Fruit fly (Drosophila melanogaster) whole organism, embryonic: ENCODE results near the gene CG31875.
A peak's percentile ranks its signal among the peaks of the same experiment; 100 is the strongest.

Source experiments
- Blimp-1 ChIP-seq: fragments of 200-800 bp; sonication (Bioruptor generic); optimal IDR thresholded peaks from 3 replicates; lab custom pipeline; 2018; ENCODE audit warnings: missing biosample characterization, missing genetic modification characterization, mild to moderate bottlenecking, moderate library complexity, missing genetic modification reagents
- CG10979 ChIP-seq: fragments of 200-800 bp; sonication (Bioruptor generic); optimal IDR thresholded peaks from 2 replicates; lab custom pipeline; 2018; ENCODE audit warnings: missing biosample characterization, mild to moderate bottlenecking, missing genetic modification characterization, moderate library complexity
- CG12104 ChIP-seq: fragments of 200-800 bp; sonication (Bioruptor generic); optimal IDR thresholded peaks from 3 replicates; lab custom pipeline; 2016; ENCODE audit warnings: missing biosample characterization, missing genetic modification characterization
- CG13123 ChIP-seq: fragments of 200-800 bp; sonication (Bioruptor generic); optimal IDR thresholded peaks from 2 replicates; lab custom pipeline; 2016; ENCODE audit warnings: missing biosample characterization, missing genetic modification characterization
- CG13296 ChIP-seq: fragments of 200-800 bp; sonication (Bioruptor generic); optimal IDR thresholded peaks from 3 replicates; lab custom pipeline; 2018; ENCODE audit warnings: missing biosample characterization, mild to moderate bottlenecking, missing genetic modification characterization
- CG13624 ChIP-seq: fragments of 200-800 bp; sonication (Bioruptor generic); optimal IDR thresholded peaks from 2 replicates; lab custom pipeline; 2016; ENCODE audit warnings: missing biosample characterization, missing genetic modification characterization
- CG14860 ChIP-seq: fragments of 200-800 bp; sonication (Bioruptor generic); IDR thresholded peaks from 3 replicates; pipeline ENCODE4 v1.3.6; 2022; ENCODE audit warnings: missing biosample characterization, missing genetic modification characterization; ENCODE audit not compliant: partially characterized antibody
- CG16863 ChIP-seq: fragments of 200-800 bp; sonication (Bioruptor generic); optimal IDR thresholded peaks from 3 replicates; lab custom pipeline; 2016; ENCODE audit warnings: missing biosample characterization, missing genetic modification characterization
- CG17328 ChIP-seq: fragments of 200-800 bp; sonication (Bioruptor generic); IDR thresholded peaks from 2 replicates; pipeline ENCODE4 v1.3.6; 2022; ENCODE audit warnings: missing biosample characterization, missing genetic modification characterization
- CG18619 ChIP-seq: fragments of 200-800 bp; sonication (Bioruptor generic); optimal IDR thresholded peaks from 3 replicates; lab custom pipeline; 2017; ENCODE audit warnings: missing biosample characterization, mild to moderate bottlenecking, missing genetic modification characterization
- CG2116 ChIP-seq: fragments of 200-800 bp; sonication (Bioruptor generic); optimal IDR thresholded peaks from 3 replicates; lab custom pipeline; 2018; ENCODE audit warnings: missing biosample characterization, mild to moderate bottlenecking, missing genetic modification characterization
- CG30020 ChIP-seq: fragments of 200-800 bp; optimal IDR thresholded peaks from 2 replicates; lab custom pipeline; 2019; ENCODE audit warnings: missing biosample characterization, mild to moderate bottlenecking, missing genetic modification characterization, moderate library complexity
- CG31388 ChIP-seq: fragments of 200-800 bp; sonication (Bioruptor generic); optimal IDR thresholded peaks from 2 replicates; lab custom pipeline; 2016; ENCODE audit warnings: missing biosample characterization, missing genetic modification characterization
- CG4617 ChIP-seq: fragments of 200-800 bp; sonication (Bioruptor generic); optimal IDR thresholded peaks from 3 replicates; lab custom pipeline; 2016; ENCODE audit warnings: missing biosample characterization, missing genetic modification characterization, borderline replicate concordance
- CG6683 ChIP-seq: fragments of 200-800 bp; sonication (Bioruptor generic); optimal IDR thresholded peaks from 2 replicates; lab custom pipeline; 2017; ENCODE audit warnings: missing biosample characterization, mild to moderate bottlenecking, missing genetic modification characterization, missing genetic modification reagents
- Deaf1 ChIP-seq: fragments of 200-800 bp; optimal IDR thresholded peaks from 3 replicates; lab custom pipeline; 2019; ENCODE audit warnings: missing biosample characterization, mild to moderate bottlenecking, missing genetic modification characterization, moderate library complexity
- Dek ChIP-seq: fragments of 200-800 bp; sonication (Bioruptor generic); optimal IDR thresholded peaks from 3 replicates; lab custom pipeline; 2019; ENCODE audit warnings: missing biosample characterization, mild to moderate bottlenecking, missing genetic modification characterization, moderate library complexity
- Doc3 ChIP-seq: fragments of 200-800 bp; sonication (Bioruptor generic); IDR thresholded peaks from 3 replicates; pipeline ENCODE4 v1.3.6; 2022; ENCODE audit warnings: missing biosample characterization, missing genetic modification characterization; ENCODE audit not compliant: partially characterized antibody
- E2f2 ChIP-seq: fragments of 200-800 bp; sonication (Bioruptor generic); IDR thresholded peaks from 2 replicates; pipeline ENCODE4 v1.3.6; 2022; ENCODE audit warnings: missing biosample characterization, missing genetic modification characterization
- Elba2 ChIP-seq: fragments of 200-800 bp; sonication (Bioruptor generic); optimal IDR thresholded peaks from 3 replicates; lab custom pipeline; 2016; ENCODE audit warnings: missing biosample characterization, missing genetic modification characterization
- Ets65A ChIP-seq: fragments of 200-800 bp; sonication (Bioruptor generic); peaks from one replicate; lab custom pipeline; 2016; ENCODE audit warnings: missing biosample characterization, missing genetic modification characterization
- HLH4C ChIP-seq: fragments of 200-800 bp; sonication (Bioruptor generic); IDR thresholded peaks from 3 replicates; pipeline ENCODE4 v1.3.6; 2022; ENCODE audit warnings: missing biosample characterization, missing genetic modification characterization; ENCODE audit not compliant: partially characterized antibody
- HmgZ ChIP-seq: fragments of 200-800 bp; sonication (Bioruptor generic); optimal IDR thresholded peaks from 2 replicates; lab custom pipeline; 2018; ENCODE audit warnings: missing biosample characterization, mild to moderate bottlenecking, missing genetic modification characterization
- Hr78 ChIP-seq, 2 experiments: fragments of 200-800 bp in 1 of 2; fragments of >200 bp in 1 of 2; sonication (Bioruptor generic) in 1 of 2; optimal IDR thresholded peaks; 2 replicates each; lab custom pipeline; 2017 to 2019; ENCODE audit warnings: missing biosample characterization in 2 of 2, missing genetic modification characterization in 2 of 2, mild to moderate bottlenecking in 1 of 2, moderate library complexity in 1 of 2
- Opbp ChIP-seq: fragments of 200-800 bp; sonication (Bioruptor generic); IDR thresholded peaks from 3 replicates; pipeline ENCODE4 v1.3.6; 2022; ENCODE audit warnings: missing biosample characterization, missing genetic modification characterization; ENCODE audit not compliant: partially characterized antibody
- Ssrp ChIP-seq: fragments of 200-800 bp; sonication (Bioruptor generic); optimal IDR thresholded peaks from 2 replicates; lab custom pipeline; 2018; ENCODE audit warnings: missing biosample characterization, mild to moderate bottlenecking, missing genetic modification characterization, moderate library complexity
- bsh ChIP-seq, 2 experiments: fragments of 200-800 bp; sonication (Bioruptor generic); optimal IDR thresholded peaks; 2 replicates each; lab custom pipeline; 2017 to 2018; ENCODE audit warnings: mild to moderate bottlenecking in 2 of 2, missing biosample characterization in 2 of 2, missing genetic modification characterization in 2 of 2, moderate library complexity in 1 of 2
- cato ChIP-seq: fragments of 200-800 bp; sonication (Bioruptor generic); optimal IDR thresholded peaks from 2 replicates; lab custom pipeline; 2016; ENCODE audit warnings: missing biosample characterization, missing genetic modification characterization, borderline replicate concordance
- grn ChIP-seq: fragments of 200-800 bp; sonication (Bioruptor generic); optimal IDR thresholded peaks from 3 replicates; lab custom pipeline; 2017; ENCODE audit warnings: missing biosample characterization, missing genetic modification characterization
- hbn ChIP-seq: fragments of 200-800 bp; sonication (Bioruptor generic); IDR thresholded peaks from 2 replicates; pipeline ENCODE4 v1.3.6; 2022; ENCODE audit warnings: missing biosample characterization, missing genetic modification characterization; ENCODE audit not compliant: partially characterized antibody
- hkb ChIP-seq, 2 experiments: fragments of 200-800 bp in 1 of 2; fragments of >200 bp in 1 of 2; sonication (Bioruptor generic) in 1 of 2; IDR thresholded peaks in 1 of 2; optimal IDR thresholded peaks in 1 of 2; 2 replicates each; pipeline versions ENCODE4 v1.3.6 to Lab custom; 2017 to 2022; ENCODE audit warnings: missing biosample characterization in 1 of 2, missing genetic modification characterization in 1 of 2
- insv ChIP-seq, 2 experiments: fragments of 200-800 bp; sonication (Bioruptor generic); optimal IDR thresholded peaks; 3 replicates each; lab custom pipeline; 2016 to 2018; ENCODE audit warnings: missing biosample characterization in 2 of 2, missing genetic modification characterization in 2 of 2
- kni ChIP-seq: fragments of 200-800 bp; sonication (Bioruptor generic); optimal IDR thresholded peaks from 3 replicates; lab custom pipeline; 2017; ENCODE audit warnings: mild to moderate bottlenecking, missing biosample characterization, missing genetic modification reagents, missing genetic modification characterization
- lbe ChIP-seq: fragments of 200-800 bp; sonication (Bioruptor generic); optimal IDR thresholded peaks from 2 replicates; lab custom pipeline; 2016; ENCODE audit warnings: missing biosample characterization, mild to moderate bottlenecking, missing genetic modification characterization
- lov ChIP-seq, 2 experiments: fragments of 200-800 bp in 1 of 2; fragments of >200 bp in 1 of 2; sonication (Bioruptor generic) in 1 of 2; IDR thresholded peaks in 1 of 2; optimal IDR thresholded peaks in 1 of 2; 2 replicates in 1 of 2; 3 replicates in 1 of 2; pipeline versions ENCODE4 v1.3.6 to Lab custom; 2017 to 2022; ENCODE audit warnings: missing biosample characterization in 1 of 2, missing genetic modification characterization in 1 of 2
- mld ChIP-seq: fragments of 200-800 bp; sonication (Bioruptor generic); IDR thresholded peaks from 3 replicates; pipeline ENCODE4 v1.3.6; 2022; ENCODE audit warnings: missing biosample characterization, missing genetic modification characterization; ENCODE audit not compliant: partially characterized antibody
- nmo ChIP-seq: fragments of 200-800 bp; sonication (Bioruptor generic); optimal IDR thresholded peaks from 2 replicates; lab custom pipeline; 2018; ENCODE audit warnings: missing biosample characterization, mild to moderate bottlenecking, missing genetic modification characterization, moderate library complexity
- onecut ChIP-seq: fragments of 200-800 bp; sonication (Bioruptor generic); IDR thresholded peaks from 2 replicates; pipeline ENCODE4 v1.3.6; 2022; ENCODE audit warnings: missing biosample characterization, missing genetic modification characterization
- ranshi ChIP-seq: fragments of 200-800 bp; sonication (Bioruptor generic); IDR thresholded peaks from 2 replicates; pipeline ENCODE4 v1.3.6; 2022; ENCODE audit warnings: missing biosample characterization, missing genetic modification characterization
- row ChIP-seq: fragments of 200-800 bp; sonication (Bioruptor generic); IDR thresholded peaks from 3 replicates; pipeline ENCODE4 v1.3.6; 2022; ENCODE audit warnings: missing biosample characterization, missing genetic modification characterization
- shn ChIP-seq: fragments of 200-800 bp; sonication (Bioruptor generic); optimal IDR thresholded peaks from 3 replicates; lab custom pipeline; 2016; ENCODE audit warnings: missing biosample characterization, missing genetic modification characterization
- sna ChIP-seq: fragments of 200-800 bp; sonication (Bioruptor generic); IDR thresholded peaks from 2 replicates; pipeline ENCODE4 v1.3.6; 2022; ENCODE audit warnings: missing biosample characterization, missing genetic modification characterization; ENCODE audit not compliant: partially characterized antibody
- sqz ChIP-seq: fragments of 200-800 bp; sonication (Bioruptor generic); optimal IDR thresholded peaks from 3 replicates; lab custom pipeline; 2018; ENCODE audit warnings: missing biosample characterization, mild to moderate bottlenecking, missing genetic modification characterization
- ssp ChIP-seq: fragments of 200-800 bp; sonication (Bioruptor generic); IDR thresholded peaks from 2 replicates; pipeline ENCODE4 v1.3.6; 2022; ENCODE audit warnings: missing biosample characterization, missing genetic modification characterization
- tna ChIP-seq: fragments of 200-800 bp; sonication (Bioruptor generic); IDR thresholded peaks from 2 replicates; pipeline ENCODE4 v1.3.6; 2022; ENCODE audit warnings: missing biosample characterization, missing genetic modification characterization; ENCODE audit not compliant: partially characterized antibody
- tx ChIP-seq: fragments of 200-800 bp; sonication (Bioruptor generic); optimal IDR thresholded peaks from 2 replicates; lab custom pipeline; 2016; ENCODE audit warnings: missing biosample characterization, missing genetic modification characterization
- unc-4 ChIP-seq: fragments of 200-800 bp; sonication (Bioruptor generic); IDR thresholded peaks from 2 replicates; pipeline ENCODE4 v1.3.6; 2022; ENCODE audit warnings: missing biosample characterization, missing genetic modification characterization; ENCODE audit not compliant: partially characterized antibody
- vfl ChIP-seq: fragments of 200-800 bp; sonication (Bioruptor generic); optimal IDR thresholded peaks from 2 replicates; lab custom pipeline; 2016; ENCODE audit warnings: missing biosample characterization, missing genetic modification characterization

The CG31875 gene

DNA sequence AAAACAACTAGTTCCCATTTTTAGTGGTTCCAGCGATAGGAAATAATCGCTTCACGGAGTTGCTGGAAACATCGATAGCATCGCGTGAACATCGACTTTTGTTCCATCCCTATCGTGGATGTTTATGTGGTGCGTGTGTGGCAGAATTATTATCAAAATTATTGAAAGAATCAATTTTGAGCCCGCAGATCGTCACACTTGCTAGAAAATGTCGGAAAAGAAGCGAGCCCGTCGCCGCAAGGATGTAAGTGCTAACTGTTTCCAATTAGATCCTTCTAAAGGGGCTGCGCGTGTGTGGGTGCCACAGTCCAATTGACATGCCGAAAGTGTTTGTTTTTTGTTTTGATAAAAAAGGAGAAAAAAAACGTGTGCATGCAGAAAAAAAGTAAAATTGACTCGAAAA, 6.8 kb upstream of the CG31875 start, which contains the start of gene Trp1 (continued):
- TF ChIP-seq vfl (GFP tag; lab: Kevin White, UChicago) (no peak), HmgZ (tag; lab: Kevin White, UChicago) (peak; percentile 32), HLH4C (peak; percentile 87), lbe (GFP tag; lab: Kevin White, UChicago) (peak; percentile 10), unc-4 (GFP tag; lab: Robert Waterston, UW) (peak; percentile 94), CG13296 (GFP tag; lab: Kevin White, UChicago) (no peak), Opbp (peak; percentile 97), insv (GFP tag; optimal IDR thresholded peaks at IDR 0.05; lab: Kevin White, UChicago) (peak in 1 of 2 experiments; percentile 64), E2f2 (GFP tag; lab: Robert Waterston, UW) (peak; percentile 18), CG18619 (GFP tag; lab: Kevin White, UChicago) (no peak), CG2116 (GFP tag; lab: Kevin White, UChicago) (peak; percentile 48), Blimp-1 (no peak), CG16863 (GFP tag; lab: Kevin White, UChicago) (no peak), ssp (GFP tag; lab: Robert Waterston, UW) (no peak), kni (GFP tag; lab: Kevin White, UChicago) (no peak), CG13624 (GFP tag; lab: Kevin White, UChicago) (peak; percentile 9), CG14860 (GFP tag; lab: Robert Waterston, UW) (peak; percentile 91), tx (GFP tag; lab: Kevin White, UChicago) (no peak), hkb (optimal IDR thresholded peaks at IDR 0.05; lab: Kevin White, UChicago) (no peak), hkb (GFP tag; IDR thresholded peaks at IDR 0.05; lab: Robert Waterston, UW) (no peak), CG12104 (GFP tag; lab: Kevin White, UChicago) (no peak), CG17328 (no peak), Ssrp (no peak), nmo (GFP tag; lab: Kevin White, UChicago) (peak; percentile 15), CG6683 (GFP tag; lab: Kevin White, UChicago) (no peak), cato (no peak), Elba2 (GFP tag; lab: Kevin White, UChicago) (peak; percentile 51), hbn (GFP tag; lab: Robert Waterston, UW) (peak; percentile 87), row (peak; percentile 69), Dek (tag; lab: Kevin White, UChicago) (peak; percentile 9), CG13123 (GFP tag; lab: Kevin White, UChicago) (no peak), CG10979 (no peak), CG31388 (no peak), Deaf1 (tag; lab: Kevin White, UChicago) (no peak), Ets65A (GFP tag; lab: Kevin White, UChicago) (peak; percentile 84), CG4617 (GFP tag; lab: Kevin White, UChicago) (peak; percentile 82), Doc3 (GFP tag; lab: Robert Waterston, UW) (peak; percentile 93), ranshi (GFP tag; lab: Robert Waterston, UW) (no peak), grn (no peak), sna (peak; percentile 89), mld (GFP tag; lab: Robert Waterston, UW) (peak; percentile 92), CG30020 (tag; lab: Kevin White, UChicago) (peak; percentile 63), Hr78 (GFP tag; optimal IDR thresholded peaks at IDR 0.05; lab: Kevin White, UChicago) (no peak), bsh (GFP tag; optimal IDR thresholded peaks at IDR 0.05; lab: Kevin White, UChicago) (peak in 1 of 2 experiments; percentile 21), onecut (GFP tag; lab: Robert Waterston, UW) (peak; percentile 19; the same call in 1 of the 2 replicates), lov (optimal IDR thresholded peaks at IDR 0.05; lab: Kevin White, UChicago) (no peak), lov (GFP tag; IDR thresholded peaks at IDR 0.05; lab: Robert Waterston, UW) (no peak), sqz (GFP tag; lab: Kevin White, UChicago) (no peak), shn (GFP tag; lab: Kevin White, UChicago) (no peak), tna (peak; percentile 94)
